Worm (Caenorhabditis elegans): ENCODE results near the gene syg-1.

- TF ChIP-seq jun-1 (tag; optimal IDR thresholded peaks at IDR 0.05) = no peak
- TF ChIP-seq zag-1 (tag; optimal IDR thresholded peaks at IDR 0.05) = no peak
- no peak for TF ChIP-seq mdl-1 (tag; optimal IDR thresholded peaks at IDR 0.05)
- TF ChIP-seq lin-15B (tag; optimal IDR thresholded peaks at IDR 0.05) = no peak
- TF ChIP-seq tbx-2 (tag; optimal IDR thresholded peaks at IDR 0.05) = no peak
- TF ChIP-seq mab-9 (GFP tag; IDR thresholded peaks at IDR 0.05) = no peak
- TF ChIP-seq irx-1 (tag; optimal IDR thresholded peaks at IDR 0.05) = no peak
- no peak for TF ChIP-seq ets-5 (GFP tag; IDR thresholded peaks at IDR 0.05)
- no peak for TF ChIP-seq lin-39 (tag; optimal IDR thresholded peaks at IDR 0.05)
Observed at ce11 chrX:2520461-2520860, 5.3 kb upstream of the syg-1 start.
